Fruit fly (Drosophila melanogaster) whole organism, wandering third instar larva: ENCODE results near the gene tweek.

Source experiments
- Abd-B ChIP-seq: fragments of >200 bp; optimal IDR thresholded peaks from 2 replicates; lab custom pipeline; 2017; ENCODE audit warnings: missing biosample characterization, missing genetic modification characterization
- CG32264 ChIP-seq: fragments of 200-800 bp; sonication (Bioruptor generic); optimal IDR thresholded peaks from 2 replicates; lab custom pipeline; 2016; ENCODE audit warnings: missing biosample characterization, missing genetic modification characterization
- CG9705 ChIP-seq: fragments of 200-800 bp; sonication (Bioruptor generic); optimal IDR thresholded peaks from 2 replicates; lab custom pipeline; 2018; ENCODE audit warnings: missing biosample characterization, mild to moderate bottlenecking, missing genetic modification characterization
- CrebA ChIP-seq: fragments of 200-800 bp; sonication (Bioruptor generic); optimal IDR thresholded peaks from 2 replicates; lab custom pipeline; 2016; ENCODE audit warnings: missing biosample characterization, mild to moderate bottlenecking, missing genetic modification characterization, borderline replicate concordance
- Dfd ChIP-seq: fragments of >200 bp; optimal IDR thresholded peaks from 2 replicates; lab custom pipeline; 2017; ENCODE audit warnings: missing biosample characterization, missing genetic modification characterization
- Dif ChIP-seq: fragments of 200-275, 200-300 bp; sonication (Bioruptor generic); optimal IDR thresholded peaks from 2 replicates; lab custom pipeline; 2018; ENCODE audit warnings: missing biosample characterization, missing genetic modification characterization; ENCODE audit not compliant: partially characterized antibody
- HLH106 ChIP-seq: fragments of 200-800 bp; optimal IDR thresholded peaks from 3 replicates; lab custom pipeline; 2019; ENCODE audit warnings: missing biosample characterization, mild to moderate bottlenecking, missing genetic modification characterization, moderate library complexity
- Hnf4 ChIP-seq: fragments of 200-800 bp; sonication (Bioruptor generic); optimal IDR thresholded peaks from 2 replicates; lab custom pipeline; 2016; ENCODE audit warnings: missing biosample characterization, mild to moderate bottlenecking, missing genetic modification characterization
- Hr78 ChIP-seq: fragments of >200 bp; optimal IDR thresholded peaks from 2 replicates; lab custom pipeline; 2017; ENCODE audit warnings: missing biosample characterization, missing genetic modification characterization
- Hr83 ChIP-seq: fragments of 200-300 bp; sonication (Bioruptor generic); optimal IDR thresholded peaks from 2 replicates; lab custom pipeline; 2016; ENCODE audit warnings: missing biosample characterization, mild to moderate bottlenecking, missing genetic modification characterization, moderate library complexity; ENCODE audit not compliant: poor library complexity, severe bottlenecking
- Jra ChIP-seq: sonication (Bioruptor generic); optimal IDR thresholded peaks from 2 replicates; lab custom pipeline; 2016; ENCODE audit warnings: missing biosample characterization, missing genetic modification characterization
- Mio ChIP-seq: sonication (Bioruptor generic); optimal IDR thresholded peaks from 2 replicates; lab custom pipeline; 2016; ENCODE audit warnings: missing biosample characterization, missing genetic modification characterization
- Myc ChIP-seq: fragments of >200 bp; optimal IDR thresholded peaks from 2 replicates; lab custom pipeline; 2017
- OdsH ChIP-seq: fragments of 200-800 bp; sonication (Bioruptor generic); optimal IDR thresholded peaks from 2 replicates; lab custom pipeline; 2016; ENCODE audit warnings: missing biosample characterization, mild to moderate bottlenecking, missing genetic modification characterization
- Rel ChIP-seq, 2 experiments: fragments of 200-800 bp; sonication (Bioruptor generic) in 1 of 2; optimal IDR thresholded peaks; 2 replicates in 1 of 2; 3 replicates in 1 of 2; lab custom pipeline; 2016 to 2019; ENCODE audit warnings: mild to moderate bottlenecking in 2 of 2, missing biosample characterization in 2 of 2, missing genetic modification characterization in 2 of 2, moderate library complexity in 1 of 2
- Vsx2 ChIP-seq: fragments of 200-300, 225-300 bp; sonication (Bioruptor generic); optimal IDR thresholded peaks from 2 replicates; lab custom pipeline; 2018; ENCODE audit warnings: missing biosample characterization, missing genetic modification characterization; ENCODE audit not compliant: partially characterized antibody
- br ChIP-seq: fragments of 200-800 bp; sonication (Bioruptor generic); optimal IDR thresholded peaks from 2 replicates; lab custom pipeline; 2016; ENCODE audit warnings: missing biosample characterization, missing genetic modification characterization
- brk ChIP-seq: fragments of 200-800 bp; sonication (Bioruptor generic); optimal IDR thresholded peaks from 2 replicates; lab custom pipeline; 2016; ENCODE audit warnings: missing biosample characterization, mild to moderate bottlenecking, missing genetic modification characterization
- dl ChIP-seq, 2 experiments: fragments of 175-275, 200-275 bp in 1 of 2; fragments of 200-275 bp in 1 of 2; sonication (Bioruptor generic); optimal IDR thresholded peaks; lab custom pipeline; 2018; ENCODE audit warnings: mild to moderate bottlenecking in 2 of 2, missing biosample characterization in 2 of 2, missing genetic modification characterization in 2 of 2, moderate library complexity in 2 of 2; ENCODE audit not compliant: partially characterized antibody in 2 of 2, insufficient read depth in 1 of 2
- dmrt93B ChIP-seq: fragments of 200-800 bp; sonication (Bioruptor generic); optimal IDR thresholded peaks from 2 replicates; lab custom pipeline; 2018; ENCODE audit warnings: missing biosample characterization, mild to moderate bottlenecking, missing genetic modification characterization
- ey ChIP-seq: fragments of 200-800 bp; sonication (Bioruptor generic); optimal IDR thresholded peaks from 2 replicates; lab custom pipeline; 2016; ENCODE audit warnings: missing biosample characterization, missing genetic modification characterization
- h ChIP-seq: fragments of 200-800 bp; sonication (Bioruptor generic); optimal IDR thresholded peaks from 3 replicates; lab custom pipeline; 2016; ENCODE audit warnings: missing biosample characterization, mild to moderate bottlenecking, missing genetic modification characterization
- lola ChIP-seq: fragments of >200 bp; optimal IDR thresholded peaks from 2 replicates; lab custom pipeline; 2017; ENCODE audit warnings: missing biosample characterization, missing genetic modification characterization
- pan ChIP-seq: fragments of >200 bp; optimal IDR thresholded peaks from 2 replicates; lab custom pipeline; 2017
- psq ChIP-seq: fragments of 200-800 bp; sonication (Bioruptor generic); optimal IDR thresholded peaks from 3 replicates; lab custom pipeline; 2017; ENCODE audit warnings: missing biosample characterization, mild to moderate bottlenecking, missing genetic modification characterization, moderate library complexity
- rgr ChIP-seq: fragments of 200-800 bp; sonication (Bioruptor generic); optimal IDR thresholded peaks from 3 replicates; lab custom pipeline; 2016; ENCODE audit warnings: missing biosample characterization, mild to moderate bottlenecking, missing genetic modification characterization
- sage ChIP-seq: fragments of 200-800 bp; sonication (Bioruptor generic); optimal IDR thresholded peaks from 2 replicates; lab custom pipeline; 2016; ENCODE audit warnings: missing biosample characterization, mild to moderate bottlenecking, missing genetic modification characterization
- sv ChIP-seq: fragments of 200-800 bp; sonication (Bioruptor generic); optimal IDR thresholded peaks from 3 replicates; lab custom pipeline; 2016; ENCODE audit warnings: missing biosample characterization, missing genetic modification characterization
- tai ChIP-seq: sonication (Bioruptor generic); optimal IDR thresholded peaks from 2 replicates; lab custom pipeline; 2016; ENCODE audit warnings: missing biosample characterization, missing genetic modification characterization
- woc ChIP-seq: sonication (Bioruptor generic); optimal IDR thresholded peaks from 2 replicates; lab custom pipeline; 2016; ENCODE audit warnings: missing biosample characterization, mild to moderate bottlenecking, missing genetic modification characterization

The tweek gene

DNA sequence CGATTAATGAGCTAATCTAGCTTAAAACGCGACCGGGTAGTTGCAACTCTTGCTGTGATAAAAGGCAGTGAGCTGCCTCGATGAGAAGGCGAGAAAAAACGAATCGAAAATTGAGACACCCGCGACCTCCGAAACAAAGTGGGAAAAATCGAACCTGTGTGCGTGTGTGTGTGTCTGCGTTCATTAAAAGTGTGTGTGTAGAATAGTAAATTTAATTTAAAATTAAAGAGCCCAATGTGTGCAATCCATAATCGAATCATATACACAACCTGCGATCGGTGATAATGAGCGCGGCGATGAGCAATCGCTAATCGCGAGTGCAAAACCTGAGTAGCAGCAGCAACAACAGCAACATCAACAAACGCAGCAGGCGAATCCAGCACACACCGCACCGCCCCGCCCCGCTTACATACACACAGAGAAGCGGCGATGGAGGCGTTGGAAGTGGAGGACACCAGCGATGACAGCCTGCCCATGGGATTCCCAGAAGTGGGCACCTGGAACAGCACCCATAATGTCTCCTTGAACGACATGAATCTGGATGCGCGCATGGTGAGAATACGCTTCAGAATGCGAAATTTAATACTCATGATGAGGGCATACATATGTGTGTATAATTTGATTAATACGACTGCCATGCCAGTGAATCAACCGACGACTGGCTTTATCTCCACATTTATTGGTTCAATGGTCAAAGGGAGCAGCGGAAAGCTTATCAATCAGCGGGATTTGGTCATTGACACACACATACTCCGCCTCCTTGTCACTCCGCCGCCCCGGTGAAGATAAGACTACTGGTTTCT lies 485 bp downstream of the tweek start:
- TF ChIP-seq Jra (GFP tag; lab: Kevin White, UChicago) = peak; percentile 55
- TF ChIP-seq Myc (lab: Kevin White, UChicago) = no peak
- no peak for TF ChIP-seq ey (GFP tag; lab: Kevin White, UChicago)
- no peak for TF ChIP-seq brk (GFP tag; lab: Kevin White, UChicago)
- no peak for TF ChIP-seq dmrt93B (GFP tag; lab: Kevin White, UChicago)
- no peak for TF ChIP-seq HLH106 (tag; lab: Kevin White, UChicago)
- no peak for TF ChIP-seq rgr (GFP tag; lab: Kevin White, UChicago)
- no peak for TF ChIP-seq Rel (GFP tag; optimal IDR thresholded peaks at IDR 0.05; lab: Kevin White, UChicago)
- TF ChIP-seq Rel (tag; optimal IDR thresholded peaks at IDR 0.05; lab: Kevin White, UChicago) = peak; percentile 42
- TF ChIP-seq lola (GFP tag; lab: Kevin White, UChicago) = no peak
- no peak for TF ChIP-seq Mio (GFP tag; lab: Kevin White, UChicago)
- TF ChIP-seq tai = no peak
- peak; percentile 74 for TF ChIP-seq br (GFP tag; lab: Kevin White, UChicago)
- no peak for TF ChIP-seq dl (GFP tag; optimal IDR thresholded peaks at IDR 0.05; lab: Kevin White, UChicago; ENCODE audit: insufficient read depth in 1 of 2, partially characterized antibody in 2 of 2)
- TF ChIP-seq CrebA = no peak
- TF ChIP-seq h (GFP tag; lab: Kevin White, UChicago) = no peak
- TF ChIP-seq Abd-B (GFP tag; lab: Kevin White, UChicago) = no peak
- peak; percentile 52 for TF ChIP-seq Hnf4 (GFP tag; lab: Kevin White, UChicago)

DNA sequence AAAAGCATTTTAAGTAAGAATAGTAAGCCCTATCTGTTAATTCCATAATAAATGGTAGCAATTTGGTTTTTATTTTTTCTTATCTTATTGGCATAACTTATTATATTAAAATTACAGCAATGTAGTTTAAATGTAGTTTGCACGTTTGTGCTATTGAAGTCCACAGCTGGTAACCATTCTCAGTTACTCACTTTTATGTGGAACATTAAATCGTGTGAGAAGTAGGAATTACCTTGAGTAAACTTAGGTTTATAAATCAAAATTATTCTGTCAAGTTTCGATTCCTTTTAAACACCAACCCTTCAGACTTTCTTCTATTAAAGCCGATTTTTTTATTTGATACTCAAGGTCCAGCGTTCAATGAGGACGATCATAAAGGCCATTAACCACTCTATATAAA lies 1.3 kb downstream of the tweek start, which contains the start of gene CG42556:
TSS of gene CG42556 (plus strand) at position 301 of the 400 bp plus-strand sequence.
- TF ChIP-seq Hnf4 (GFP tag; lab: Kevin White, UChicago) = no peak
- TF ChIP-seq Hr78 (GFP tag; lab: Kevin White, UChicago) = no peak
- TF ChIP-seq pan (lab: Kevin White, UChicago) = no peak
- no peak for TF ChIP-seq rgr (GFP tag; lab: Kevin White, UChicago)
- no peak for TF ChIP-seq CG32264 (GFP tag; lab: Kevin White, UChicago)
- no peak for TF ChIP-seq Abd-B (GFP tag; lab: Kevin White, UChicago)
- TF ChIP-seq, all 38 proteins: peak for 0

DNA sequence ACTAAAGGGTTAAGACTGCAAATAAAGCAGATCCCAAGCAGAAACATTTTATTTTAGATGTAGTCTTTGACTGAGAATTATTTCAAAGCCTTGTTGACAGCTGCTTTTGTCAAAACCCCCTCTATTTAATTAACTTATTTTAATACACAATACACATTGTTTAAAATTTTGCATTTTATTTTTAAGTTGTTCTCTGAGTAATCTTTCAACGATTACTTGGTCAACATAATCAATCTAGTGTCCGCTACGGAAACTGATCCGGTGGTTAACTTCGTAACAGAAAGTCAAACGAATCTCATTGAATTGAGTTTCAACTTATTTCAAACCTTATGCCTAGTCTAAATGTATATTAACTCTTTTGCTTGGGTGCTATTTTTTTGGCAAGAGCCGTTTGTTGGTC lies 12.1 kb downstream of the tweek start, which contains the start of gene CG31805:
TSS of gene CG31805 (minus strand) at position 101 of the 400 bp plus-strand sequence.
- TF ChIP-seq CG32264 (GFP tag; lab: Kevin White, UChicago) (no peak), Jra (GFP tag; lab: Kevin White, UChicago) (no peak), dmrt93B (GFP tag; lab: Kevin White, UChicago) (no peak), dl (GFP tag; optimal IDR thresholded peaks at IDR 0.05; lab: Kevin White, UChicago; ENCODE audit: insufficient read depth in 1 of 2, partially characterized antibody in 2 of 2) (no peak), CG9705 (no peak), Hnf4 (GFP tag; lab: Kevin White, UChicago) (no peak), brk (GFP tag; lab: Kevin White, UChicago) (no peak), psq (GFP tag; lab: Kevin White, UChicago) (no peak), Myc (lab: Kevin White, UChicago) (no peak), tai (no peak), rgr (GFP tag; lab: Kevin White, UChicago) (no peak), ey (GFP tag; lab: Kevin White, UChicago) (no peak)
- TF ChIP-seq, all 38 proteins: peak for 0

- TF ChIP-seq Dfd (no peak), Dif (no peak), sage (GFP tag; lab: Kevin White, UChicago) (no peak), lola (GFP tag; lab: Kevin White, UChicago) (no peak), pan (lab: Kevin White, UChicago) (no peak), woc (GFP tag; lab: Kevin White, UChicago) (no peak)
Measured at dm6 chr2L:16902003-16902402, 13.7 kb downstream of the tweek start, which contains the start of gene CG12288. CG12288 (minus strand) TSS chr2L:16902218.

- TF ChIP-seq Vsx2 (GFP tag; lab: Kevin White, UChicago) = no peak
- no peak for TF ChIP-seq Dif
- no peak for TF ChIP-seq Hr83 (GFP tag; lab: Kevin White, UChicago)
- TF ChIP-seq psq (GFP tag; lab: Kevin White, UChicago) = no peak
- TF ChIP-seq OdsH (GFP tag; lab: Kevin White, UChicago) = no peak
- no peak for TF ChIP-seq dmrt93B (GFP tag; lab: Kevin White, UChicago)
- TF ChIP-seq sv (GFP tag; lab: Kevin White, UChicago) = no peak
- TF ChIP-seq brk (GFP tag; lab: Kevin White, UChicago) = no peak
- TF ChIP-seq, all 38 proteins: peak for 0
Measured at dm6 chr2L:16909290-16909689, 21.0 kb downstream of the tweek start.
